Worm (Caenorhabditis elegans) whole organism, late embryonic: ENCODE results near the gene Y105C5A.26.
"Not testable (repeated sequence)": the region's sequence is repeated elsewhere in the genome, so short reads cannot be mapped to it uniquely, and the experiment has no call there.

Experiments
- ceh-34 ChIP-seq: sonication (generic microtip); optimal IDR thresholded peaks from 2 replicates; lab custom pipeline; 2016; ENCODE audit warnings: mild to moderate bottlenecking, missing genetic modification characterization, missing compliant biosample characterization
- ets-4 ChIP-seq: sonication (generic microtip); optimal IDR thresholded peaks from 2 replicates; lab custom pipeline; 2016; ENCODE audit warnings: missing genetic modification characterization, missing compliant biosample characterization
- nfya-1 ChIP-seq: sonication (generic microtip); optimal IDR thresholded peaks from 2 replicates; lab custom pipeline; 2017; ENCODE audit warnings: missing genetic modification characterization, mild to moderate bottlenecking, missing compliant biosample characterization, antibody characterized with exemption, moderate library complexity
- pag-3 ChIP-seq: sonication (generic microtip); optimal IDR thresholded peaks from 2 replicates; lab custom pipeline; 2016; ENCODE audit warnings: missing compliant biosample characterization, missing genetic modification characterization, borderline replicate concordance

Y105C5A.26 gene

DNA sequence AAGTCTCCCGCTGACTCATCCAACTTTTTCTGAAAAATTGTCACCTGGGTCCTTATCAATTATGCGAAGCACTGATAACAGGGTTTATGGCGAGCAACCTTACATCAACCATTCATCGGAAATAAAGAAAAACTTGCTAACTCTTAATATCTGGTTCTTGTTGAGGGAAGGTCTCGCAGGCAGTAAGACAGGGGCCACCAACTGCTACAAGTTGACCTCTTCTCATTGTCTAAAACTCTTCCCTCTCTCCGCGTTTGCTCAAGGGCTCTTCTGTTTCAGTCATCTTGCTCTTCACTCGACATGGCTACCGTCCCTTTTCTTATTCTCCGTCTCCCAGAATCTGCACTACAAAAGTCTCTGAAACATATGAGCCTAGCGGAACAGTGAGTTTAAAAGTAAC lies 45.9 kb downstream of the Y105C5A.26 start, which contains the start of gene Y105C5A.10:
Gene Y105C5A.10, plus strand, starts transcription at position 301 of the 400 bp plus-strand sequence.
- not testable (repeated sequence) for TF ChIP-seq ets-4, pag-3, ceh-34 (tag; lab: Kevin White, UChicago)

DNA sequence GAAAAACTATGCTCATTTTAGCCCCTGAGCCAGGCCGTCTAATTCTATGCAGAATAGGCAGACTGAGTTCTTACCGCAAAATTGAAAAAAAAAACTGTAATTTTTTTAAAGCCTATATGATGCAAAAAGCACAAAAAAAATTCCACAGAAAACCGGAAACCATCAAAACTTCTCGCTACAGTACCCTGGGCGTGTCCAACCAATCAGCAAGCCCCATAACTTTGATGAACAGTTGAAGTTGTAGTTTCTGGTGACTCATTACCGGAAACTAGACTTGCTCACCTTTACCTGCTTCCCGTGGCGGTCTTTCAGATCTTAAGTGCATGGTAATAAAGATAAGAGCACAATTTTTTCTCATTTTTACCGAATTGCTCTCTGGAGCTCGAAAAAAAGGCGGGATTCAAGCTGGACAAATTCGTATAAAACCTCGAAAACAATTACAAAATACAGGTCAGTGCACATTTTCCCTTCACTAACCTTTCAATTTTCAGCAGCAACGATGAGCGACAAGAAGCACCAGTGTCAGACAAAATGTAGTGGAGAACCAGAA lies 47.0 kb downstream of the Y105C5A.26 start, which contains the start of gene Y105C5A.1274:
Gene Y105C5A.1274, plus strand, starts transcription at position 500 of the 550 bp plus-strand sequence.
- TF ChIP-seq nfya-1 (tag; lab: Kevin White, UChicago), result peak; percentile 9
